Worm (Caenorhabditis elegans): ENCODE data around the gene nspa-8.

DNA sequence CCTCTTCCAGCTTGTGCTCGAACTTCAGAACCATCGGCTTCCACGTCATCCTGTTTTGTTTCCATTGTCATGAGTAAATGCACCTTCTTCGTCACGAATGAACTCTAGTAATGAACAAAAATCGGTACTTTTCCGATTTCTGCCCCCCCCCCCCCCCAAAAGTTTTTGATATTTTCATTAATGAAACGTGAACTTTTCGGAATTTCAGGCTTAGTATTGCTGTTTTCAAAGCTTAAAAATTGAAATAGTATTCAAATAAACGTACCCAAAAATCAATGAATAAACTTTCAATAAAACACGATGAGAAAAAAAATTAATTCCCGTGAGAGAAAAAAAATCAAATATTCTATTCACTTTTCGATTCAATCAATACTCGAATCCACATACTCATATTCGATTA, 47.2 kb downstream of the nspa-8 start, which contains the start of the genes scrm-7 and Y50E8A.10:
- no peak for TF ChIP-seq aly-2 (tag; optimal IDR thresholded peaks at IDR 0.05)
- TF ChIP-seq egl-27 (tag; optimal IDR thresholded peaks at IDR 0.05): no peak
- TF ChIP-seq nhr-25 (tag; optimal IDR thresholded peaks at IDR 0.05; ENCODE audit: borderline replicate concordance, insufficient read depth): no peak
- TF ChIP-seq cey-2 (tag; optimal IDR thresholded peaks at IDR 0.05; ENCODE audit: borderline replicate concordance, insufficient read depth): no peak
- no peak for TF ChIP-seq set-16 (GFP tag; IDR thresholded peaks at IDR 0.05)
- no peak for TF ChIP-seq duxl-1 (tag; optimal IDR thresholded peaks at IDR 0.05; ENCODE audit: poor library complexity)
- no peak for TF ChIP-seq F49E8.2 (tag; optimal IDR thresholded peaks at IDR 0.05; ENCODE audit: borderline replicate concordance)
- TF ChIP-seq snpc-4 (tag; optimal IDR thresholded peaks at IDR 0.05): no peak
- TF ChIP-seq nhr-77 (tag; optimal IDR thresholded peaks at IDR 0.05): no peak
- no peak for TF ChIP-seq lin-1 (GFP tag; IDR thresholded peaks at IDR 0.05)
- no peak for TF ChIP-seq mdl-1 (tag; optimal IDR thresholded peaks at IDR 0.05)
- no peak for TF ChIP-seq zag-1 (tag; optimal IDR thresholded peaks at IDR 0.05)
